Worm (Caenorhabditis elegans) whole organism, L3 larva: ENCODE data around the gene str-33.

ENCODE experiments used
- R02D3.7 ChIP-seq: fragments of 150-350 bp; optimal IDR thresholded peaks from 2 replicates; lab custom pipeline; 2014; ENCODE audit warnings: missing biosample characterization, missing genetic modification characterization
- ZK546.5 ChIP-seq: sonication (generic microtip); optimal IDR thresholded peaks from 2 replicates; lab custom pipeline; 2017; ENCODE audit warnings: missing biosample characterization, missing genetic modification characterization
- aly-2 ChIP-seq: fragments of 150-350 bp; optimal IDR thresholded peaks from 2 replicates; lab custom pipeline; 2014; ENCODE audit warnings: missing biosample characterization, missing genetic modification characterization
- ceh-28 ChIP-seq: fragments of 150-350 bp; optimal IDR thresholded peaks from 2 replicates; lab custom pipeline; 2014; ENCODE audit warnings: missing biosample characterization, missing genetic modification reagents, missing genetic modification characterization
- ceh-9 ChIP-seq: sonication (generic microtip); optimal IDR thresholded peaks from 2 replicates; lab custom pipeline; 2018; ENCODE audit warnings: missing biosample characterization, missing genetic modification characterization
- daf-12 ChIP-seq: fragments of 150-350 bp; optimal IDR thresholded peaks from 2 replicates; lab custom pipeline; 2014; ENCODE audit warnings: missing biosample characterization, missing genetic modification reagents, missing genetic modification characterization
- egl-27 ChIP-seq: sonication (generic microtip); optimal IDR thresholded peaks from 4 replicates; lab custom pipeline; 2017; ENCODE audit warnings: missing biosample characterization, missing genetic modification reagents, missing genetic modification characterization
- egl-5 ChIP-seq: fragments of 150-350 bp; optimal IDR thresholded peaks from 2 replicates; lab custom pipeline; 2017; ENCODE audit warnings: missing biosample characterization, missing genetic modification reagents, missing genetic modification characterization, inconsistent platforms
- elt-1 ChIP-seq: fragments of 150-350 bp; optimal IDR thresholded peaks from 2 replicates; lab custom pipeline; 2014; ENCODE audit warnings: missing biosample characterization, missing genetic modification characterization
- elt-2 ChIP-seq: sonication (generic microtip); optimal IDR thresholded peaks from 2 replicates; lab custom pipeline; 2016; ENCODE audit warnings: missing genetic modification reagents, mild to moderate bottlenecking, missing genetic modification characterization, missing compliant biosample characterization
- elt-3 ChIP-seq, 3 experiments: fragments of 150-350 bp in 1 of 3; sonication (generic microtip) in 2 of 3; optimal IDR thresholded peaks; 2 replicates in 2 of 3; 4 replicates in 1 of 3; lab custom pipeline; 2014 to 2017; ENCODE audit warnings: missing biosample characterization in 3 of 3, missing genetic modification characterization in 3 of 3
- fkh-10 ChIP-seq: sonication (generic microtip); optimal IDR thresholded peaks from 2 replicates; lab custom pipeline; 2017; ENCODE audit warnings: missing biosample characterization, missing genetic modification reagents, missing genetic modification characterization
- fkh-2 ChIP-seq: fragments of 150-350 bp; optimal IDR thresholded peaks from 2 replicates; lab custom pipeline; 2014; ENCODE audit warnings: missing biosample characterization, missing genetic modification reagents, missing genetic modification characterization
- fos-1 ChIP-seq: fragments of 150-350 bp; optimal IDR thresholded peaks from 2 replicates; lab custom pipeline; 2014; ENCODE audit warnings: missing biosample characterization, missing genetic modification characterization
- hmg-11 ChIP-seq: sonication (generic microtip); optimal IDR thresholded peaks from 2 replicates; lab custom pipeline; 2016; ENCODE audit warnings: missing genetic modification characterization, missing compliant biosample characterization
- jun-1 ChIP-seq: fragments of 150-350 bp; optimal IDR thresholded peaks from 2 replicates; lab custom pipeline; 2014; ENCODE audit warnings: missing biosample characterization, missing genetic modification reagents, missing genetic modification characterization
- lin-15B ChIP-seq: fragments of 150-350 bp; optimal IDR thresholded peaks from 2 replicates; lab custom pipeline; 2014; ENCODE audit warnings: missing biosample characterization, missing genetic modification characterization
- lin-39 ChIP-seq: fragments of 150-350 bp; optimal IDR thresholded peaks from 2 replicates; lab custom pipeline; 2018; ENCODE audit warnings: missing biosample characterization, missing genetic modification reagents, missing genetic modification characterization
- mdl-1 ChIP-seq: fragments of 150-350 bp; optimal IDR thresholded peaks from 2 replicates; lab custom pipeline; 2014; ENCODE audit warnings: missing biosample characterization, missing genetic modification characterization
- nfya-1 ChIP-seq: sonication (generic microtip); optimal IDR thresholded peaks from 2 replicates; lab custom pipeline; 2017; ENCODE audit warnings: missing genetic modification characterization, mild to moderate bottlenecking, missing compliant biosample characterization, antibody characterized with exemption, moderate library complexity; ENCODE audit not compliant: insufficient read depth
- nhr-12 ChIP-seq: fragments of 150-350 bp; optimal IDR thresholded peaks from 2 replicates; lab custom pipeline; 2014; ENCODE audit warnings: missing biosample characterization, missing genetic modification characterization
- nhr-23 ChIP-seq: fragments of 150-350 bp; optimal IDR thresholded peaks from 2 replicates; lab custom pipeline; 2014; ENCODE audit warnings: missing biosample characterization, missing genetic modification reagents, missing genetic modification characterization
- nhr-237 ChIP-seq: fragments of 150-350 bp; optimal IDR thresholded peaks from 2 replicates; lab custom pipeline; 2014; ENCODE audit warnings: missing biosample characterization, missing genetic modification characterization
- nhr-25 ChIP-seq: sonication (generic microtip); optimal IDR thresholded peaks from 2 replicates; lab custom pipeline; 2017; ENCODE audit warnings: missing biosample characterization, missing genetic modification characterization
- nhr-28 ChIP-seq: fragments of 150-350 bp; optimal IDR thresholded peaks from 2 replicates; lab custom pipeline; 2014; ENCODE audit warnings: missing biosample characterization, missing genetic modification characterization
- nhr-43 ChIP-seq: sonication (generic microtip); optimal IDR thresholded peaks from 2 replicates; lab custom pipeline; 2016; ENCODE audit warnings: mild to moderate bottlenecking, missing genetic modification characterization, missing compliant biosample characterization; ENCODE audit not compliant: poor library complexity, severe bottlenecking
- nhr-77 ChIP-seq: fragments of 150-350 bp; optimal IDR thresholded peaks from 2 replicates; lab custom pipeline; 2014; ENCODE audit warnings: missing biosample characterization, missing genetic modification characterization
- pha-4 ChIP-seq: fragments of 150-350 bp; optimal IDR thresholded peaks from 2 replicates; lab custom pipeline; 2014; ENCODE audit warnings: missing biosample characterization, missing genetic modification reagents, missing genetic modification characterization
- pqm-1 ChIP-seq: fragments of 150-350 bp; optimal IDR thresholded peaks from 2 replicates; lab custom pipeline; 2017; ENCODE audit warnings: missing biosample characterization, missing genetic modification characterization, inconsistent platforms
- sea-2 ChIP-seq: fragments of 150-350 bp; sonication (generic microtip); optimal IDR thresholded peaks from 4 replicates; lab custom pipeline; 2014; ENCODE audit warnings: missing biosample characterization, missing genetic modification reagents, missing genetic modification characterization
- skn-1 ChIP-seq: fragments of 150-350 bp; optimal IDR thresholded peaks from 2 replicates; lab custom pipeline; 2014; ENCODE audit warnings: missing biosample characterization, missing genetic modification characterization
- snpc-4 ChIP-seq: fragments of 150-350 bp; optimal IDR thresholded peaks from 2 replicates; lab custom pipeline; 2014; ENCODE audit warnings: missing biosample characterization, missing genetic modification characterization
- tbx-2 ChIP-seq: sonication (generic microtip); optimal IDR thresholded peaks from 2 replicates; lab custom pipeline; 2016; ENCODE audit warnings: mild to moderate bottlenecking, missing genetic modification characterization, missing compliant biosample characterization
- zag-1 ChIP-seq: fragments of 150-350 bp; optimal IDR thresholded peaks from 2 replicates; lab custom pipeline; 2014; ENCODE audit warnings: missing biosample characterization, missing genetic modification characterization
- ztf-11 ChIP-seq: fragments of 150-350 bp; optimal IDR thresholded peaks from 2 replicates; lab custom pipeline; 2014; ENCODE audit warnings: missing biosample characterization, missing genetic modification characterization

str-33 gene

ce11 chrV:2728236-2728635 is at the start of gene str-33:
Gene str-33 (plus strand): TSS chrV:2728536.
- TF ChIP-seq nhr-12 (no peak), fkh-2 (tag; lab: Kevin White, UChicago) (no peak), ZK546.5 (tag; lab: Kevin White, UChicago) (no peak), nhr-23 (tag; lab: Kevin White, UChicago) (no peak), R02D3.7 (no peak), mdl-1 (tag; lab: Kevin White, UChicago) (no peak), pqm-1 (tag; lab: Kevin White, UChicago) (no peak), aly-2 (tag; lab: Kevin White, UChicago) (no peak), fos-1 (tag; lab: Kevin White, UChicago) (no peak), fkh-10 (GFP tag; lab: Kevin White, UChicago) (no peak), zag-1 (tag; lab: Kevin White, UChicago) (no peak), skn-1 (no peak), pha-4 (tag; lab: Kevin White, UChicago) (no peak), ztf-11 (tag; lab: Kevin White, UChicago) (no peak)

- TF ChIP-seq nhr-237 (tag; lab: Kevin White, UChicago): no peak
- no peak for TF ChIP-seq tbx-2
- TF ChIP-seq fkh-2 (tag; lab: Kevin White, UChicago): no peak
- TF ChIP-seq nhr-25: no peak
- TF ChIP-seq egl-27 (tag; lab: Kevin White, UChicago): no peak
- TF ChIP-seq elt-1 (tag; lab: Kevin White, UChicago): no peak
- no peak for TF ChIP-seq nhr-77
- TF ChIP-seq fos-1 (tag; lab: Kevin White, UChicago): no peak
- TF ChIP-seq snpc-4 (tag; lab: Kevin White, UChicago): no peak
- TF ChIP-seq ceh-28 (tag; lab: Kevin White, UChicago): no peak
- TF ChIP-seq jun-1 (tag; lab: Kevin White, UChicago): no peak
- TF ChIP-seq nfya-1 (tag; lab: Kevin White, UChicago): no peak
- no peak for TF ChIP-seq zag-1 (tag; lab: Kevin White, UChicago)
Measured at ce11 chrV:2683497-2683896, 44.8 kb upstream of the str-33 start.

ce11 chrV:2684227-2684626 is 44.1 kb upstream of the str-33 start:
- TF ChIP-seq lin-15B (tag; lab: Kevin White, UChicago) (no peak), lin-39 (tag; lab: Kevin White, UChicago) (no peak), egl-27 (tag; lab: Kevin White, UChicago) (no peak), sea-2 (GFP tag; lab: Kevin White, UChicago) (no peak), elt-3 (tag; optimal IDR thresholded peaks at IDR 0.05; lab: Kevin White, UChicago) (no peak), elt-1 (tag; lab: Kevin White, UChicago) (no peak), nhr-28 (tag; lab: Kevin White, UChicago) (no peak), elt-2 (no peak), nhr-43 (no peak)
- TF ChIP-seq, all 47 proteins: peak for 0

ce11 chrV:2688562-2688961 is 39.8 kb upstream of the str-33 start:
- TF ChIP-seq R02D3.7 (no peak), daf-12 (tag; lab: Kevin White, UChicago) (no peak), ZK546.5 (tag; lab: Kevin White, UChicago) (no peak), elt-1 (tag; lab: Kevin White, UChicago) (no peak), fos-1 (tag; lab: Kevin White, UChicago) (no peak), lin-15B (tag; lab: Kevin White, UChicago) (no peak), nhr-77 (no peak), egl-5 (tag; lab: Kevin White, UChicago) (no peak), egl-27 (tag; lab: Kevin White, UChicago) (no peak), nhr-43 (no peak), fkh-10 (GFP tag; lab: Kevin White, UChicago) (no peak), pqm-1 (tag; lab: Kevin White, UChicago) (no peak), hmg-11 (tag; lab: Kevin White, UChicago) (no peak), ceh-9 (tag; lab: Kevin White, UChicago) (no peak), sea-2 (GFP tag; lab: Kevin White, UChicago) (no peak), zag-1 (tag; lab: Kevin White, UChicago) (no peak), tbx-2 (no peak)
